Worm (Caenorhabditis elegans): ENCODE data around the gene Y4C6B.4.

DNA sequence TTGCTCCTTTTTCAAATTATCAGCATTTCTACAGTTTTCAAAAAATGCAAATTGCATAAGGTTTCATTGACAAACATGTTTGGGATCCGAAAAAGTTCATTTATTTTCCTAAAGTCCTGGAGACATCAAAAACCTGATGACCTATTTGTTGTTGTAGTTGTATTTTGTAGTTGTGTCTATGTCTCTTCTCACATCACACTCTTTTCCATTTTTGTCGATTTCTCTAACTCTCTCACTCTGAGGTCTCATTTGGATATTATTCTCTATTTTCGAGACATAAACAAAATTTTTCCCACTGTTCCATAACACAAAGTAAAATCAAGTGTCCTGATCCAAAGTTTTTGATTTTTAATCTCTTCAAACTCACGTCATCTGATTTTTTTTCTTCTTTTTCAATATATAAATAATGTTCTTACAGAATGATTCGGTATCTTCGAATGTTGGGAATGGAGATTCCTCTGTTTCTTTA is 7.4 kb upstream of the Y4C6B.4 start, which contains the start of gene slc-46A:
- no peak for TF ChIP-seq nhr-28 (tag; optimal IDR thresholded peaks at IDR 0.05)
- no peak for TF ChIP-seq ztf-4 (tag; optimal IDR thresholded peaks at IDR 0.05)
- no peak for TF ChIP-seq jun-1 (tag; optimal IDR thresholded peaks at IDR 0.05)
- no peak for TF ChIP-seq nhr-76 (tag; optimal IDR thresholded peaks at IDR 0.05)
- no peak for TF ChIP-seq C16A3.4 (tag; optimal IDR thresholded peaks at IDR 0.05)
- TF ChIP-seq egl-13 (tag; optimal IDR thresholded peaks at IDR 0.05) = no peak
